Fruit fly (Drosophila melanogaster) whole organism, embryonic: ENCODE measurements around the gene Mul1.

Experiments
- Ada2b ChIP-seq: fragments of 200-800 bp; sonication (Bioruptor generic); IDR thresholded peaks from 2 replicates; pipeline ENCODE4 v1.3.6; 2022; ENCODE audit warnings: missing biosample characterization, missing genetic modification characterization
- Atf-2 ChIP-seq: fragments of 200-800 bp; sonication (Bioruptor generic); optimal IDR thresholded peaks from 2 replicates; lab custom pipeline; 2016; ENCODE audit warnings: missing biosample characterization, missing genetic modification characterization
- CG10366 ChIP-seq: fragments of 200-800 bp; sonication (Bioruptor generic); IDR thresholded peaks from 2 replicates; pipeline ENCODE4 v1.3.6; 2022; ENCODE audit warnings: missing biosample characterization, missing genetic modification characterization
- CG11504 ChIP-seq: fragments of 200-800 bp; sonication (Bioruptor generic); optimal IDR thresholded peaks from 3 replicates; lab custom pipeline; 2019; ENCODE audit warnings: missing biosample characterization, mild to moderate bottlenecking, missing genetic modification characterization, moderate library complexity
- CG11696 ChIP-seq: fragments of 200-800 bp; sonication (Bioruptor generic); IDR thresholded peaks from 2 replicates; pipeline ENCODE4 v1.3.6; 2022; ENCODE audit warnings: missing biosample characterization, missing genetic modification characterization
- CG12104 ChIP-seq: fragments of 200-800 bp; sonication (Bioruptor generic); optimal IDR thresholded peaks from 3 replicates; lab custom pipeline; 2016; ENCODE audit warnings: missing biosample characterization, missing genetic modification characterization
- CG12391 ChIP-seq: fragments of 200-800 bp; sonication (Bioruptor generic); optimal IDR thresholded peaks from 3 replicates; lab custom pipeline; 2018; ENCODE audit warnings: missing biosample characterization, mild to moderate bottlenecking, missing genetic modification characterization, moderate library complexity
- CG12769 ChIP-seq: fragments of 200-800 bp; sonication (Bioruptor generic); optimal IDR thresholded peaks from 2 replicates; lab custom pipeline; 2019; ENCODE audit warnings: missing biosample characterization, mild to moderate bottlenecking, missing genetic modification characterization, moderate library complexity
- CG13775 ChIP-seq: fragments of 200-800 bp; sonication (Bioruptor generic); optimal IDR thresholded peaks from 3 replicates; lab custom pipeline; 2017; ENCODE audit warnings: missing biosample characterization, mild to moderate bottlenecking, missing genetic modification characterization
- CG1647 ChIP-seq: fragments of 200-800 bp; sonication (Bioruptor generic); optimal IDR thresholded peaks from 3 replicates; lab custom pipeline; 2016; ENCODE audit warnings: missing biosample characterization, missing genetic modification characterization
- CG17612 ChIP-seq: fragments of 200-800 bp; sonication (Bioruptor generic); IDR thresholded peaks from 2 replicates; pipeline ENCODE4 v1.3.6; 2022; ENCODE audit warnings: missing biosample characterization, missing genetic modification characterization
- CG2875 ChIP-seq: fragments of 200-800 bp; sonication (Bioruptor generic); optimal IDR thresholded peaks from 2 replicates; lab custom pipeline; 2017; ENCODE audit warnings: missing biosample characterization, mild to moderate bottlenecking, missing genetic modification characterization, missing genetic modification reagents
- CG31365 ChIP-seq: fragments of 200-800 bp; sonication (Bioruptor generic); optimal IDR thresholded peaks from 2 replicates; lab custom pipeline; 2018; ENCODE audit warnings: missing biosample characterization, mild to moderate bottlenecking, missing genetic modification characterization
- CG32532 ChIP-seq: fragments of 200-800 bp; sonication (Bioruptor generic); IDR thresholded peaks from 2 replicates; pipeline ENCODE4 v1.3.6; 2022; ENCODE audit warnings: missing biosample characterization, missing genetic modification characterization
- CG32772 ChIP-seq: fragments of 200-800 bp; sonication (Bioruptor generic); IDR thresholded peaks from 2 replicates; pipeline ENCODE4 v1.3.6; 2022; ENCODE audit warnings: missing biosample characterization, missing genetic modification characterization
- CG3281 ChIP-seq: fragments of 200-800 bp; sonication (Bioruptor generic); optimal IDR thresholded peaks from 3 replicates; lab custom pipeline; 2017; ENCODE audit warnings: missing biosample characterization, mild to moderate bottlenecking, missing genetic modification characterization
- CG33213 ChIP-seq: fragments of 200-800 bp; sonication (Bioruptor generic); optimal IDR thresholded peaks from 3 replicates; lab custom pipeline; 2016; ENCODE audit warnings: missing biosample characterization, missing genetic modification characterization
- CG4282 ChIP-seq: fragments of 200-800 bp; sonication (Bioruptor generic); optimal IDR thresholded peaks from 2 replicates; lab custom pipeline; 2016; ENCODE audit warnings: missing biosample characterization, missing genetic modification characterization
- CG6765 ChIP-seq: fragments of 200-800 bp; sonication (Bioruptor generic); optimal IDR thresholded peaks from 3 replicates; lab custom pipeline; 2017; ENCODE audit warnings: missing biosample characterization, mild to moderate bottlenecking, missing genetic modification characterization
- CG7786 ChIP-seq: fragments of 200-800 bp; sonication (Bioruptor generic); optimal IDR thresholded peaks from 2 replicates; lab custom pipeline; 2016; ENCODE audit warnings: missing biosample characterization, missing genetic modification characterization
- CG7963 ChIP-seq: fragments of 200-800 bp; sonication (Bioruptor generic); IDR thresholded peaks from 3 replicates; pipeline ENCODE4 v1.3.6; 2022; ENCODE audit warnings: missing biosample characterization, missing genetic modification characterization; ENCODE audit not compliant: partially characterized antibody
- Chrac-16 ChIP-seq: fragments of 200-800 bp; sonication (Bioruptor generic); optimal IDR thresholded peaks from 3 replicates; lab custom pipeline; 2016; ENCODE audit warnings: missing biosample characterization, missing genetic modification characterization
- Dad ChIP-seq: fragments of 200-800 bp; sonication (Bioruptor generic); optimal IDR thresholded peaks from 3 replicates; lab custom pipeline; 2016; ENCODE audit warnings: missing biosample characterization, missing genetic modification characterization
- Dp ChIP-seq: fragments of 200-800 bp; sonication (Bioruptor generic); optimal IDR thresholded peaks from 2 replicates; lab custom pipeline; 2018; ENCODE audit warnings: missing biosample characterization, mild to moderate bottlenecking, missing genetic modification characterization, moderate library complexity
- Eip74EF ChIP-seq, 2 experiments: fragments of 200-800 bp in 1 of 2; fragments of >200 bp in 1 of 2; sonication (Bioruptor generic) in 1 of 2; optimal IDR thresholded peaks; 2 replicates each; lab custom pipeline; 2017 to 2019; ENCODE audit warnings: missing biosample characterization in 2 of 2, missing genetic modification characterization in 2 of 2, mild to moderate bottlenecking in 1 of 2, moderate library complexity in 1 of 2
- HHEX ChIP-seq: fragments of 200-800 bp; sonication (Bioruptor generic); optimal IDR thresholded peaks from 3 replicates; lab custom pipeline; 2017; ENCODE audit warnings: missing biosample characterization, mild to moderate bottlenecking, missing genetic modification characterization, missing genetic modification reagents
- HLH4C ChIP-seq: fragments of 200-800 bp; sonication (Bioruptor generic); IDR thresholded peaks from 3 replicates; pipeline ENCODE4 v1.3.6; 2022; ENCODE audit warnings: missing biosample characterization, missing genetic modification characterization; ENCODE audit not compliant: partially characterized antibody
- Hey ChIP-seq: fragments of 200-800 bp; sonication (Bioruptor generic); optimal IDR thresholded peaks from 3 replicates; lab custom pipeline; 2018; ENCODE audit warnings: missing biosample characterization, mild to moderate bottlenecking, missing genetic modification characterization
- Hr51 ChIP-seq, 2 experiments: fragments of 200-800 bp; sonication (Bioruptor generic); optimal IDR thresholded peaks; 2 replicates in 1 of 2; 3 replicates in 1 of 2; lab custom pipeline; 2016 to 2018; ENCODE audit warnings: missing biosample characterization in 2 of 2, missing genetic modification characterization in 2 of 2, mild to moderate bottlenecking in 1 of 2, moderate library complexity in 1 of 2
- Kr ChIP-seq: fragments of 200-800 bp; sonication (Bioruptor generic); optimal IDR thresholded peaks from 2 replicates; lab custom pipeline; 2017; ENCODE audit warnings: missing biosample characterization, mild to moderate bottlenecking, missing genetic modification characterization
- Med ChIP-seq: fragments of 200-800 bp; sonication (Bioruptor generic); peaks from one replicate; lab custom pipeline; 2016; ENCODE audit warnings: missing biosample characterization, missing genetic modification characterization, mild to moderate bottlenecking, inconsistent platforms, moderate library complexity
- Oaz ChIP-seq: fragments of 200-800 bp; sonication (Bioruptor generic); IDR thresholded peaks from 2 replicates; pipeline ENCODE4 v1.3.6; 2022; ENCODE audit warnings: missing biosample characterization, missing genetic modification characterization
- Poxn ChIP-seq: fragments of 200-800 bp; sonication (Bioruptor generic); IDR thresholded peaks from 2 replicates; pipeline ENCODE4 v1.3.6; 2022; ENCODE audit warnings: missing biosample characterization, missing genetic modification characterization
- Spps ChIP-seq: fragments of 200-800 bp; sonication (Bioruptor generic); optimal IDR thresholded peaks from 2 replicates; lab custom pipeline; 2018; ENCODE audit warnings: missing biosample characterization, mild to moderate bottlenecking, missing genetic modification characterization
- fru ChIP-seq: fragments of >200 bp; optimal IDR thresholded peaks from 2 replicates; lab custom pipeline; 2017
- gro ChIP-seq: fragments of 200-800 bp; sonication (Bioruptor generic); optimal IDR thresholded peaks from 2 replicates; lab custom pipeline; 2016; ENCODE audit warnings: missing biosample characterization, missing genetic modification characterization
- gsb ChIP-seq: fragments of 200-800 bp; sonication (Bioruptor generic); IDR thresholded peaks from 2 replicates; pipeline ENCODE4 v1.3.6; 2022; ENCODE audit warnings: missing biosample characterization, missing genetic modification characterization
- h ChIP-seq: fragments of >200 bp; optimal IDR thresholded peaks from 2 replicates; lab custom pipeline; 2017
- hth ChIP-seq: fragments of >200 bp; optimal IDR thresholded peaks from 2 replicates; lab custom pipeline; 2017; ENCODE audit warnings: inconsistent platforms
- jigr1 ChIP-seq: fragments of 200-800 bp; sonication (Bioruptor generic); IDR thresholded peaks from 3 replicates; pipeline ENCODE4 v1.3.6; 2022; ENCODE audit warnings: missing biosample characterization, missing genetic modification characterization
- lab ChIP-seq: fragments of 200-800 bp; sonication (Bioruptor generic); optimal IDR thresholded peaks from 3 replicates; lab custom pipeline; 2017; ENCODE audit warnings: missing biosample characterization, missing genetic modification characterization, mild to moderate bottlenecking, moderate library complexity, missing genetic modification reagents
- nau ChIP-seq: fragments of 200-800 bp; sonication (Bioruptor generic); optimal IDR thresholded peaks from 3 replicates; lab custom pipeline; 2017; ENCODE audit warnings: missing biosample characterization, mild to moderate bottlenecking, missing genetic modification characterization, missing genetic modification reagents
- pfk ChIP-seq: fragments of 200-800 bp; sonication (Bioruptor generic); optimal IDR thresholded peaks from 2 replicates; lab custom pipeline; 2018; ENCODE audit warnings: missing biosample characterization, mild to moderate bottlenecking, missing genetic modification characterization, moderate library complexity
- repo ChIP-seq: fragments of 200-800 bp; sonication (Bioruptor generic); optimal IDR thresholded peaks from 2 replicates; lab custom pipeline; 2016; ENCODE audit warnings: missing biosample characterization, missing genetic modification characterization
- rib ChIP-seq: fragments of 200-800 bp; sonication (Bioruptor generic); IDR thresholded peaks from 2 replicates; pipeline ENCODE4 v1.3.6; 2022; ENCODE audit warnings: missing biosample characterization, missing genetic modification characterization
- sens-2 ChIP-seq: fragments of 200-800 bp; sonication (Bioruptor generic); IDR thresholded peaks from 2 replicates; pipeline ENCODE4 v1.3.6; 2022; ENCODE audit warnings: missing biosample characterization, missing genetic modification characterization
- so ChIP-seq: fragments of 200-800 bp; sonication (Bioruptor generic); IDR thresholded peaks from 3 replicates; pipeline ENCODE4 v1.3.6; 2022; ENCODE audit warnings: missing biosample characterization, missing genetic modification characterization
- sob ChIP-seq: fragments of 200-800 bp; sonication (Bioruptor generic); IDR thresholded peaks from 2 replicates; pipeline ENCODE4 v1.3.6; 2022; ENCODE audit warnings: missing biosample characterization, missing genetic modification characterization
- ttk ChIP-seq: fragments of 200-800 bp; sonication (Bioruptor generic); IDR thresholded peaks from 2 replicates; pipeline ENCODE4 v2.1.2; 2022; ENCODE audit warnings: missing biosample characterization, missing genetic modification characterization
- wdn ChIP-seq: fragments of 200-800 bp; sonication (Bioruptor generic); IDR thresholded peaks from 2 replicates; pipeline ENCODE4 v1.3.6; 2022; ENCODE audit warnings: missing biosample characterization, missing genetic modification characterization
- zen2 ChIP-seq: fragments of 200-800 bp; sonication (Bioruptor generic); IDR thresholded peaks from 3 replicates; pipeline ENCODE4 v1.3.6; 2022; ENCODE audit warnings: missing biosample characterization, missing genetic modification characterization; ENCODE audit not compliant: partially characterized antibody

Mul1 gene

dm6 chr3L:4040247-4040925 lies 19.1 kb downstream of the Mul1 start, which contains the start of the genes CG11593 and Rcd5 (continued):
- TF ChIP-seq gsb (GFP tag; lab: Robert Waterston, UW) (peak; percentile 42; the same call in 1 of the 2 replicates), CG13775 (GFP tag; lab: Kevin White, UChicago) (peak; percentile 84), nau (GFP tag; lab: Kevin White, UChicago) (no peak), CG11504 (tag; lab: Kevin White, UChicago) (no peak), Atf-2 (GFP tag; lab: Kevin White, UChicago) (no peak), CG32532 (peak; percentile 87), CG6765 (GFP tag; lab: Kevin White, UChicago) (no peak), Eip74EF (GFP tag; optimal IDR thresholded peaks at IDR 0.05; lab: Kevin White, UChicago) (no peak), Hey (tag; lab: Kevin White, UChicago) (no peak), pfk (GFP tag; lab: Kevin White, UChicago) (no peak), Chrac-16 (GFP tag; lab: Kevin White, UChicago) (peak; percentile 56), CG12769 (tag; lab: Kevin White, UChicago) (no peak), CG3281 (GFP tag; lab: Kevin White, UChicago) (no peak), CG1647 (GFP tag; lab: Kevin White, UChicago) (peak; percentile 20), CG12391 (tag; lab: Kevin White, UChicago) (no peak), Oaz (peak; percentile 68), hth (lab: Kevin White, UChicago) (no peak), gro (no peak), jigr1 (GFP tag; lab: Robert Waterston, UW) (peak; percentile 63; the same call in 1 of the 3 replicates), CG7963 (GFP tag; lab: Robert Waterston, UW) (no peak), Hr51 (GFP tag; optimal IDR thresholded peaks at IDR 0.05; lab: Kevin White, UChicago) (peak in 1 of 2 experiments; percentile 39), Dp (GFP tag; lab: Kevin White, UChicago) (peak; percentile 39), zen2 (GFP tag; lab: Robert Waterston, UW) (no peak), Poxn (GFP tag; lab: Robert Waterston, UW) (peak; percentile 60; the same call in 1 of the 2 replicates), CG17612 (GFP tag; lab: Robert Waterston, UW) (no peak), CG7786 (no peak), ttk (GFP tag; lab: Robert Waterston, UW) (peak; percentile 80), rib (0 out of 2 replicates have a peak, but pooled peaks have one; percentile 31), sob (GFP tag; lab: Robert Waterston, UW) (peak; percentile 86), repo (GFP tag; lab: Kevin White, UChicago) (no peak), Ada2b (GFP tag; lab: Robert Waterston, UW) (peak; percentile 73), CG11696 (GFP tag; lab: Robert Waterston, UW) (no peak), wdn (peak; percentile 81), CG12104 (GFP tag; lab: Kevin White, UChicago) (peak; percentile 20), Med (GFP tag; lab: Kevin White, UChicago) (no peak), CG31365 (tag; lab: Kevin White, UChicago) (no peak), Dad (no peak), fru (lab: Kevin White, UChicago) (no peak), CG33213 (GFP tag; lab: Kevin White, UChicago) (no peak), Kr (GFP tag; lab: Kevin White, UChicago) (no peak), lab (GFP tag; lab: Kevin White, UChicago) (peak; percentile 77), Spps (tag; lab: Kevin White, UChicago) (peak; percentile 41), so (GFP tag; lab: Robert Waterston, UW) (no peak), sens-2 (GFP tag; lab: Robert Waterston, UW) (no peak), CG4282 (no peak), CG32772 (peak; percentile 89), CG10366 (GFP tag; lab: Robert Waterston, UW) (peak; percentile 82), h (lab: Kevin White, UChicago) (no peak), CG2875 (GFP tag; lab: Kevin White, UChicago) (no peak), HHEX (GFP tag; lab: Kevin White, UChicago) (peak; percentile 18), HLH4C (GFP tag; lab: Robert Waterston, UW) (peak; percentile 45; the same call in 1 of the 3 replicates)
